Fruit fly (Drosophila melanogaster): ENCODE measurements around the gene ZnT77C.

DNA sequence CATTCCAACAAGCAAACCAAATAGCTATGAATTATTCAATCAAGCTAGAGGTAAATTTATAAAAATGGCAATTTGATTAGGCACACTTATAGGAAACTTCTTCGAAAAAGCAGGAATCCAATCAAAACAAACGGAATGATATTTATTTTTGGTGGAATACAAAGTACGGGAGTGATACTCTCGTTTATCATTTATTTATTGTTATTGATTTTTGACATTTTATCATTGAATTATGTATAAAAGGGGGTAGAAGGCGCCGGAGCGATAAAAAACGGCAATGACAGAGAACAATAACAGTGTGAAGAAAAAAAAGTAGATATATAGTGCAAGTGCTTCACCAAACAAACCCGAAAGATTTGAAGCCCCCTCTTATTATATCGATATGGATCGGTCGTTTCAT is 35.2 kb upstream of the ZnT77C start:
- TF ChIP-seq Pif1A (GFP tag; optimal IDR thresholded peaks at IDR 0.05) (no peak), rn (GFP tag; IDR thresholded peaks at IDR 0.05) (no peak), Snoo (tag; optimal IDR thresholded peaks at IDR 0.05) (no peak), CG12605 (GFP tag; IDR thresholded peaks at IDR 0.05) (no peak), EcR (GFP tag; optimal IDR thresholded peaks at IDR 0.05) (no peak), CG17806 (tag; optimal IDR thresholded peaks at IDR 0.05) (no peak), CG34367 (tag; optimal IDR thresholded peaks at IDR 0.05) (no peak), CG8301 (tag; optimal IDR thresholded peaks at IDR 0.05) (no peak), D1 (tag; optimal IDR thresholded peaks at IDR 0.05) (no peak), CG10348 (GFP tag; IDR thresholded peaks at IDR 0.05) (no peak), CG8159 (tag; optimal IDR thresholded peaks at IDR 0.05) (no peak), CG13204 (GFP tag; optimal IDR thresholded peaks at IDR 0.05) (no peak), CG32121 (GFP tag; IDR thresholded peaks at IDR 0.05) (no peak)
